Fruit fly (Drosophila melanogaster): ENCODE data around the gene CG33700.

Gene CG33700

dm6 chr3L:9465652-9466244, 59.6 kb downstream of the CG33700 start (continued):
- no peak for TF ChIP-seq Eip74EF (GFP tag; optimal IDR thresholded peaks at IDR 0.05)

All from whole organism, embryonic.